Worm (Caenorhabditis elegans) whole organism, late embryonic: ENCODE measurements around the gene Y39H10B.3.

Experiments used
- C38D4.7 ChIP-seq: fragments of 200-800 bp; sonication (Bioruptor generic); optimal IDR thresholded peaks from 2 replicates; lab custom pipeline; 2018; ENCODE audit warnings: mild to moderate bottlenecking, missing genetic modification characterization, moderate library complexity, missing compliant biosample characterization
- F13H6.1 ChIP-seq: sonication (generic microtip); optimal IDR thresholded peaks from 2 replicates; lab custom pipeline; 2016; ENCODE audit warnings: missing genetic modification characterization, missing compliant biosample characterization
- T23F11.4 ChIP-seq: fragments of 200-800 bp; sonication (Bioruptor generic); optimal IDR thresholded peaks from 2 replicates; lab custom pipeline; 2018; ENCODE audit warnings: mild to moderate bottlenecking, missing genetic modification characterization, missing compliant biosample characterization
- Y22D7AL.16 ChIP-seq: sonication (generic microtip); optimal IDR thresholded peaks from 2 replicates; lab custom pipeline; 2016; ENCODE audit warnings: missing genetic modification characterization, missing compliant biosample characterization
- ceh-18 ChIP-seq: sonication (generic microtip); optimal IDR thresholded peaks from 2 replicates; lab custom pipeline; 2016; ENCODE audit warnings: missing genetic modification characterization, missing compliant biosample characterization
- ceh-19 ChIP-seq: fragments of 200-800 bp; sonication (Bioruptor generic); optimal IDR thresholded peaks from 2 replicates; lab custom pipeline; 2018; ENCODE audit warnings: mild to moderate bottlenecking, missing genetic modification characterization, missing compliant biosample characterization
- ceh-24 ChIP-seq: sonication (generic microtip); optimal IDR thresholded peaks from 2 replicates; lab custom pipeline; 2016; ENCODE audit warnings: mild to moderate bottlenecking, missing genetic modification characterization, missing compliant biosample characterization
- ceh-30 ChIP-seq: fragments of 150-350 bp; optimal IDR thresholded peaks from 2 replicates; lab custom pipeline; 2014; ENCODE audit warnings: missing biosample characterization, missing genetic modification characterization
- ceh-31 ChIP-seq: sonication (generic microtip); optimal IDR thresholded peaks from 2 replicates; lab custom pipeline; 2016; ENCODE audit warnings: missing genetic modification characterization, missing compliant biosample characterization
- dve-1 ChIP-seq: sonication (generic microtip); optimal IDR thresholded peaks from 2 replicates; lab custom pipeline; 2017; ENCODE audit warnings: antibody characterized with exemption, mild to moderate bottlenecking, missing genetic modification characterization, missing compliant biosample characterization
- elt-2 ChIP-seq: sonication (generic microtip); optimal IDR thresholded peaks from 2 replicates; lab custom pipeline; 2016; ENCODE audit warnings: missing genetic modification reagents, missing genetic modification characterization, missing compliant biosample characterization
- ets-4 ChIP-seq: sonication (generic microtip); optimal IDR thresholded peaks from 2 replicates; lab custom pipeline; 2016; ENCODE audit warnings: missing genetic modification characterization, missing compliant biosample characterization
- eyg-1 ChIP-seq: sonication (generic microtip); optimal IDR thresholded peaks from 2 replicates; lab custom pipeline; 2016; ENCODE audit warnings: missing genotype, missing genetic modification characterization, missing compliant biosample characterization
- hlh-13 ChIP-seq: fragments of 200-800 bp; sonication (Bioruptor generic); optimal IDR thresholded peaks from 2 replicates; lab custom pipeline; 2018; ENCODE audit warnings: mild to moderate bottlenecking, missing genetic modification characterization, missing compliant biosample characterization
- hlh-15 ChIP-seq: sonication (generic microtip); optimal IDR thresholded peaks from 2 replicates; lab custom pipeline; 2016; ENCODE audit warnings: missing genetic modification characterization, missing compliant biosample characterization
- hlh-30 ChIP-seq: sonication (generic microtip); optimal IDR thresholded peaks from 2 replicates; lab custom pipeline; 2017; ENCODE audit warnings: antibody characterized with exemption, missing genetic modification characterization, missing compliant biosample characterization; ENCODE audit not compliant: insufficient read depth
- hlh-8 ChIP-seq: sonication (generic microtip); optimal IDR thresholded peaks from 2 replicates; lab custom pipeline; 2016; ENCODE audit warnings: missing genotype, missing genetic modification characterization, missing compliant biosample characterization
- lim-6 ChIP-seq: sonication (generic microtip); optimal IDR thresholded peaks from 2 replicates; lab custom pipeline; 2016; ENCODE audit warnings: missing genetic modification characterization, missing compliant biosample characterization
- nfya-1 ChIP-seq: sonication (generic microtip); optimal IDR thresholded peaks from 2 replicates; lab custom pipeline; 2017; ENCODE audit warnings: missing genetic modification characterization, mild to moderate bottlenecking, missing compliant biosample characterization, antibody characterized with exemption, moderate library complexity
- nhr-232 ChIP-seq: sonication (generic microtip); optimal IDR thresholded peaks from 2 replicates; lab custom pipeline; 2016; ENCODE audit warnings: missing genetic modification characterization, missing compliant biosample characterization
- npax-4 ChIP-seq: sonication (generic microtip); optimal IDR thresholded peaks from 2 replicates; lab custom pipeline; 2016; ENCODE audit warnings: missing genetic modification characterization, missing compliant biosample characterization
- odd-2 ChIP-seq: sonication (generic microtip); optimal IDR thresholded peaks from 2 replicates; lab custom pipeline; 2017; ENCODE audit warnings: antibody characterized with exemption, mild to moderate bottlenecking, missing genetic modification characterization, missing compliant biosample characterization
- pag-3 ChIP-seq: sonication (generic microtip); optimal IDR thresholded peaks from 2 replicates; lab custom pipeline; 2016; ENCODE audit warnings: missing compliant biosample characterization, missing genetic modification characterization, borderline replicate concordance
- pax-1 ChIP-seq: fragments of 150-350 bp; optimal IDR thresholded peaks from 2 replicates; lab custom pipeline; 2014; ENCODE audit warnings: missing biosample characterization, missing genetic modification characterization
- pha-2 ChIP-seq: sonication (generic microtip); optimal IDR thresholded peaks from 2 replicates; lab custom pipeline; 2017; ENCODE audit warnings: mild to moderate bottlenecking, missing genetic modification characterization, missing compliant biosample characterization
- pqm-1 ChIP-seq: sonication (generic microtip); optimal IDR thresholded peaks from 2 replicates; lab custom pipeline; 2016; ENCODE audit warnings: missing genetic modification characterization, missing compliant biosample characterization
- pros-1 ChIP-seq: fragments of 150-350 bp; optimal IDR thresholded peaks from 2 replicates; lab custom pipeline; 2014; ENCODE audit warnings: missing biosample characterization, missing genetic modification reagents, missing genetic modification characterization
- rnt-1 ChIP-seq: sonication (generic microtip); optimal IDR thresholded peaks from 2 replicates; lab custom pipeline; 2016; ENCODE audit warnings: missing genetic modification characterization, missing compliant biosample characterization
- sox-2 ChIP-seq: fragments of 200-800 bp; sonication (Bioruptor generic); IDR thresholded peaks from 2 replicates; pipeline ENCODE4 v1.3.6; 2022; ENCODE audit warnings: missing genetic modification reagents, missing genetic modification characterization, missing compliant biosample characterization
- sox-4 ChIP-seq: sonication (generic microtip); optimal IDR thresholded peaks from 2 replicates; lab custom pipeline; 2017; ENCODE audit warnings: mild to moderate bottlenecking, missing genetic modification characterization, inconsistent platforms, missing compliant biosample characterization
- tbx-7 ChIP-seq: sonication (generic microtip); optimal IDR thresholded peaks from 2 replicates; lab custom pipeline; 2016; ENCODE audit warnings: missing genotype, missing genetic modification characterization, missing compliant biosample characterization
- unc-3 ChIP-seq, 2 experiments: fragments of 200-800 bp in 1 of 2; sonication (Bioruptor generic) in 1 of 2; sonication (generic microtip) in 1 of 2; conservative IDR thresholded peaks in 1 of 2; optimal IDR thresholded peaks in 1 of 2; 2 replicates each; pipeline versions ENCODE4 v1.3.6 to Lab custom; 2016 to 2022; ENCODE audit warnings: missing compliant biosample characterization in 2 of 2, missing genetic modification characterization in 2 of 2, missing genetic modification reagents in 1 of 2
- unc-42 ChIP-seq: sonication (generic microtip); optimal IDR thresholded peaks from 2 replicates; lab custom pipeline; 2016; ENCODE audit warnings: missing genotype, missing genetic modification characterization, missing compliant biosample characterization
- unc-55 ChIP-seq: sonication (generic microtip); optimal IDR thresholded peaks from 2 replicates; lab custom pipeline; 2017; ENCODE audit warnings: missing biosample characterization, missing genetic modification reagents, missing genetic modification characterization
- zip-5 ChIP-seq: sonication (generic microtip); optimal IDR thresholded peaks from 2 replicates; lab custom pipeline; 2016; ENCODE audit warnings: missing genetic modification characterization, missing compliant biosample characterization

Gene Y39H10B.3

ce11 chrV:3668464-3668863 lies 2.1 kb upstream of the Y39H10B.3 start, which contains the start of gene Y39H10B.2 (continued):
- TF ChIP-seq lim-6 (tag; lab: Kevin White, UChicago) (no peak), npax-4 (tag; lab: Kevin White, UChicago) (no peak)
- TF ChIP-seq, all 69 proteins: peak for 0

DNA sequence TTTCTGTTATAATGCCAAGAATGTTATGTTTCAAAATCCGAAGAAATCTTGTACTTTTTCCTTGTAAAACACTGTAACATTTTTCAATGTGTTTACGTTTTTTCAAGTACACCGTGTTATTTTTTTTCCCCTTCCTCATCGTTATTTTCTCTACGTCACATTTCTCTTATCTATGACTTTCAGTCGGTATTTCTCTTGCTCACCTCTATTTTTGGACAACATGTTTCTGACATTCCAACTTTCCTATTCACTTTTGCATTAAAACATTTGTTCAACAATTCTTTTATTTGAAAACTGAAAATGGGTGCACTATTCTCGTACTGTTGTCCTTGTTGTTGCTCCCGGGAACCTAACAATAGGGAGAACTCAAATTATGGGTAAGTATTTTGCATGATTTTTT lies 2.5 kb downstream of the Y39H10B.3 start, which contains the start of gene pals-33:
Gene pals-33, plus strand, starts transcription at position 301 of the 400 bp plus-strand sequence.
- TF ChIP-seq eyg-1 (tag; lab: Kevin White, UChicago) (no peak), pqm-1 (tag; lab: Kevin White, UChicago) (no peak), hlh-13 (GFP tag; lab: Kevin White, UChicago) (no peak), ceh-30 (tag; lab: Kevin White, UChicago) (no peak), ceh-24 (tag; lab: Kevin White, UChicago) (no peak), hlh-15 (tag; lab: Kevin White, UChicago) (no peak), rnt-1 (tag; lab: Kevin White, UChicago) (no peak), elt-2 (no peak), unc-3 (GFP tag; conservative IDR thresholded peaks at IDR 0.05; lab: Robert Waterston, UW) (no peak), unc-3 (tag; optimal IDR thresholded peaks at IDR 0.05; lab: Kevin White, UChicago) (no peak), zip-5 (no peak), sox-2 (GFP tag; lab: Robert Waterston, UW) (no peak), odd-2 (tag; lab: Kevin White, UChicago) (no peak), ceh-31 (tag; lab: Kevin White, UChicago) (no peak), ceh-19 (GFP tag; lab: Kevin White, UChicago) (no peak), ceh-18 (no peak)

ce11 chrV:3677212-3677611 lies 6.6 kb downstream of the Y39H10B.3 start:
- TF ChIP-seq unc-55 (GFP tag; lab: Kevin White, UChicago) (peak; percentile 89), nfya-1 (tag; lab: Kevin White, UChicago) (peak; percentile 5), pros-1 (tag; lab: Kevin White, UChicago) (no peak), hlh-30 (tag; lab: Kevin White, UChicago) (peak; percentile 28), ceh-18 (peak; percentile 41), hlh-8 (peak; percentile 57), nhr-232 (tag; lab: Kevin White, UChicago) (no peak), dve-1 (tag; lab: Kevin White, UChicago) (no peak), rnt-1 (tag; lab: Kevin White, UChicago) (peak; percentile 6), Y22D7AL.16 (tag; lab: Kevin White, UChicago) (no peak)

ce11 chrV:3678513-3678912 lies 7.9 kb downstream of the Y39H10B.3 start:
- TF ChIP-seq lim-6 (tag; lab: Kevin White, UChicago) (no peak), nfya-1 (tag; lab: Kevin White, UChicago) (peak; percentile 52)

- TF ChIP-seq nhr-232 (tag; lab: Kevin White, UChicago): no peak
- no peak for TF ChIP-seq tbx-7
- TF ChIP-seq F13H6.1 (tag; lab: Kevin White, UChicago): no peak
- TF ChIP-seq C38D4.7 (GFP tag; lab: Kevin White, UChicago): no peak
- no peak for TF ChIP-seq pha-2 (tag; lab: Kevin White, UChicago)
- no peak for TF ChIP-seq rnt-1 (tag; lab: Kevin White, UChicago)
- TF ChIP-seq pax-1 (tag; lab: Kevin White, UChicago): no peak
- no peak for TF ChIP-seq pros-1 (tag; lab: Kevin White, UChicago)
- TF ChIP-seq, all 69 proteins: peak for 0
Measured at ce11 chrV:3682553-3682952, 12.0 kb downstream of the Y39H10B.3 start, which contains the start of gene W08A12.3. W08A12.3 (plus strand) TSS chrV:3682853.

- TF ChIP-seq ets-4 (tag; lab: Kevin White, UChicago) (no peak), unc-55 (GFP tag; lab: Kevin White, UChicago) (peak; percentile 16), pag-3 (tag; lab: Kevin White, UChicago) (no peak), sox-4 (tag; lab: Kevin White, UChicago) (no peak), ceh-18 (peak; percentile 35), hlh-30 (tag; lab: Kevin White, UChicago) (peak; percentile 40), unc-42 (tag; lab: Kevin White, UChicago) (no peak), T23F11.4 (GFP tag; lab: Kevin White, UChicago) (no peak), npax-4 (tag; lab: Kevin White, UChicago) (no peak), ceh-31 (tag; lab: Kevin White, UChicago) (no peak)
- TF ChIP-seq, all 69 proteins: peak for 3
Measured at ce11 chrV:3685790-3686208, 15.2 kb downstream of the Y39H10B.3 start, which contains the start of gene W08A12.2. W08A12.2 (minus strand) TSS chrV:3685892.
